Worm (Caenorhabditis elegans) whole organism, L1 larva: Measurements from ENCODE around the gene T11F9.10.

Source experiments
- ama-1 ChIP-seq: fragments of 150-350 bp; optimal IDR thresholded peaks from 2 replicates; lab custom pipeline; 2014
- elt-2 ChIP-seq: sonication (generic microtip); optimal IDR thresholded peaks from 2 replicates; lab custom pipeline; 2016; ENCODE audit warnings: missing genetic modification characterization, mild to moderate bottlenecking, inconsistent platforms, missing compliant biosample characterization, missing genetic modification reagents
- hpl-2 ChIP-seq: fragments of 150-350 bp; optimal IDR thresholded peaks from 2 replicates; lab custom pipeline; 2014; ENCODE audit warnings: missing biosample characterization, missing genetic modification reagents, missing genetic modification characterization
- irx-1 ChIP-seq: sonication (generic microtip); optimal IDR thresholded peaks from 2 replicates; lab custom pipeline; 2016; ENCODE audit warnings: missing genetic modification characterization, missing compliant biosample characterization
- lin-39 ChIP-seq: fragments of 150-350 bp; optimal IDR thresholded peaks from 2 replicates; lab custom pipeline; 2014; ENCODE audit warnings: missing biosample characterization, missing genetic modification reagents, missing genetic modification characterization
- mdl-1 ChIP-seq, 2 experiments: fragments of 150-350 bp; optimal IDR thresholded peaks; 2 replicates each; lab custom pipeline; 2014 to 2017; ENCODE audit warnings: missing biosample characterization in 2 of 2, missing genetic modification characterization in 2 of 2, inconsistent platforms in 1 of 2
- sptf-1 ChIP-seq: fragments of 150-350 bp; optimal IDR thresholded peaks from 2 replicates; lab custom pipeline; 2014; ENCODE audit warnings: missing biosample characterization, missing genetic modification characterization
- zag-1 ChIP-seq: fragments of 150-350 bp; optimal IDR thresholded peaks from 2 replicates; lab custom pipeline; 2014; ENCODE audit warnings: missing biosample characterization, missing genetic modification characterization
- zip-4 ChIP-seq: fragments of 200-800 bp; sonication (Bioruptor generic); optimal IDR thresholded peaks from 2 replicates; lab custom pipeline; 2018; ENCODE audit warnings: mild to moderate bottlenecking, missing genetic modification characterization, moderate library complexity, missing compliant biosample characterization

DNA sequence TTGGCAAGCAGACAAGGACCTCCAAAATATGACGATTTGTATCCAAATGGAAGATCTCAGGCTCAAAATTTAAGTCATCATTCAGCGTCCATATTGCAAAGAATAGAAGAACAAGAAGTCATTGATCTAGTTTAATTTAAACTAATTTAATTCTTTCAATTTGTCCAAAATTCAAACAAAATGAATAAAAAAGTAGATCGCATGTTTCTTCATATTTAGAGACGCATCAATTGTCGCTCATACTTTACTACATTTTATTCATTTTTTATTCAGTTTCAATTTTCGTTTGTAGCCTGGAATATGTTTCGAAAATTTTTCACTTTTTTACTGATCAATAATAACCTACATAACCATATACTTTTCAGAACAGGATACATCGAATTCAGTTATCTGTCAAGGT is 5.7 kb downstream of the T11F9.10 start, which contains the start of gene T11F9.21:
- no peak for TF ChIP-seq mdl-1 (tag; optimal IDR thresholded peaks at IDR 0.05; lab: Kevin White, UChicago)
- TF ChIP-seq lin-39 (tag; lab: Kevin White, UChicago) = no peak
- no peak for TF ChIP-seq irx-1
- TF ChIP-seq sptf-1 (tag; lab: Kevin White, UChicago) = no peak
- TF ChIP-seq zip-4 (GFP tag; lab: Kevin White, UChicago) = no peak
- TF ChIP-seq zag-1 (tag; lab: Kevin White, UChicago) = no peak
- TF ChIP-seq hpl-2 (GFP tag; lab: Kevin White, UChicago) = no peak
- TF ChIP-seq ama-1 (lab: Kevin White, UChicago) = no peak
- no peak for TF ChIP-seq elt-2 (tag; lab: Kevin White, UChicago)
